Worm (Caenorhabditis elegans): ENCODE results near the gene ZK757.1.

DNA sequence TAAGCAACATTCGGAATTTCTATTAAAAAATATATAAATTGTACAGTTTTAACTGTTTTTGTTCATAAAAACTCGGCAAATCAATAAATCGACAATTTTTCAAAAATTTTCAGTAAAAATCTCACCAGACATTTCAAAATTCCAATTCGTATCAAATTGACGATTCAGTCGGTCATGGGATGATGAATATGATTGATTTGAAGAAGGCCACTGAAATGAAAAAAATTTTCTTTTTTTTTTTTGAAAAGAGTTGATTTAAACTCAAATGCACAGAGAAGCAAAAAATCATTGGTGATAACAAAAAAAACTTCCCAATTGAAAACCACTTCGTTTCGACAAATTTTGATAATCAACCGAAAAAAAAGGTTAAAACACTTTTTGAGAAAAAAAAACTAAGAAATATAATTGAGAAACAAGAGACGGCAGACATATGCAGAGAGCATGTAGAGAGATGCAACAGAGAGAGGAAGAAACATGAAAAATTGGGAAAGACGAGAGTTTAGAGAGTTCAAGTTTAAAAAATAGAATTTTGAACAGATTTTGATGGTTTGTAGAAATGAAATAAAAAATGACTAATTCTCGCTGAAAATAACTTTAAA is 32.9 kb upstream of the ZK757.1 start:
- TF ChIP-seq ztf-4 (tag; optimal IDR thresholded peaks at IDR 0.05) = no peak
- TF ChIP-seq lir-3 (tag; optimal IDR thresholded peaks at IDR 0.05; ENCODE audit: poor library complexity) = no peak
- TF ChIP-seq lin-39 (tag; optimal IDR thresholded peaks at IDR 0.05) = no peak
- TF ChIP-seq ztf-11 (tag; optimal IDR thresholded peaks at IDR 0.05) = no peak
- no peak for TF ChIP-seq unc-130 (tag; optimal IDR thresholded peaks at IDR 0.05)
